Fruit fly (Drosophila melanogaster): ENCODE measurements around the gene crp.
A peak's percentile ranks its signal among the peaks of the same experiment; 100 is the strongest.

- TF ChIP-seq Neu2 (GFP tag; optimal IDR thresholded peaks at IDR 0.05; ENCODE audit: borderline replicate concordance) (no peak), TFAM (GFP tag; optimal IDR thresholded peaks at IDR 0.05) (no peak), fru (optimal IDR thresholded peaks at IDR 0.05) (no peak), psq (GFP tag; optimal IDR thresholded peaks at IDR 0.05) (peak; percentile 47), Spps (tag; optimal IDR thresholded peaks at IDR 0.05) (no peak), CG6689 (GFP tag; IDR thresholded peaks at IDR 0.05) (peak; percentile 55; the same call in 1 of the 2 replicates), trem (tag; optimal IDR thresholded peaks at IDR 0.05) (peak; percentile 84), CG2875 (GFP tag; optimal IDR thresholded peaks at IDR 0.05) (peak; percentile 32), inv (GFP tag; IDR thresholded peaks at IDR 0.05; ENCODE audit: partially characterized antibody) (peak; percentile 98), CG10366 (GFP tag; IDR thresholded peaks at IDR 0.05) (0 out of 2 replicates have a peak, but pooled peaks have one; percentile 50), ranshi (GFP tag; IDR thresholded peaks at IDR 0.05) (peak; percentile 74; the same call in 1 of the 2 replicates), Gug (GFP tag; IDR thresholded peaks at IDR 0.05) (peak; percentile 84)
These were observed 41.6 kb upstream of the crp start, which contains the start of gene mRpL4 for dm6 chr2L:16329102-16329520.

Measured in whole organism, embryonic.